Fruit fly (Drosophila melanogaster): ENCODE results near the gene CG13244.

Gene CG13244

dm6 chr2L:15910937-15911590, 5.6 kb upstream of the CG13244 start (continued):
- TF ChIP-seq CG9817 (tag; optimal IDR thresholded peaks at IDR 0.05), result peak; percentile 97
- TF ChIP-seq CG6854 (GFP tag; optimal IDR thresholded peaks at IDR 0.05), result peak; percentile 89
- peak; percentile 94 for TF ChIP-seq CG17568 (GFP tag; optimal IDR thresholded peaks at IDR 0.05)
- TF ChIP-seq amos (GFP tag; IDR thresholded peaks at IDR 0.05; ENCODE audit: partially characterized antibody), result no peak
- TF ChIP-seq Spps (tag; optimal IDR thresholded peaks at IDR 0.05), result peak; percentile 93
- TF ChIP-seq CG15269 (tag; optimal IDR thresholded peaks at IDR 0.05), result peak; percentile 97
- peak; percentile 93 for TF ChIP-seq al (GFP tag; IDR thresholded peaks at IDR 0.05)
- peak; percentile 97 for TF ChIP-seq CG10366 (GFP tag; IDR thresholded peaks at IDR 0.05)
- peak; percentile 98 for TF ChIP-seq unpg (GFP tag; optimal IDR thresholded peaks at IDR 0.05)
- peak; percentile 97 for TF ChIP-seq jing (GFP tag; optimal IDR thresholded peaks at IDR 0.05)
- TF ChIP-seq tap (tag; optimal IDR thresholded peaks at IDR 0.05), result peak; percentile 91
- peak; percentile 87 for TF ChIP-seq psq (GFP tag; optimal IDR thresholded peaks at IDR 0.05)
- peak; percentile 2 to 64 for TF ChIP-seq crp (GFP tag; optimal IDR thresholded peaks at IDR 0.05)
- TF ChIP-seq CG2116 (GFP tag; optimal IDR thresholded peaks at IDR 0.05), result peak; percentile 84
- TF ChIP-seq lola (GFP tag; optimal IDR thresholded peaks at IDR 0.05), result peak in 1 of 3 experiments; percentile 93
- peak; percentile 93 for TF ChIP-seq CG1792 (GFP tag; optimal IDR thresholded peaks at IDR 0.05)
- peak; percentile 87 for TF ChIP-seq Fer2 (tag; optimal IDR thresholded peaks at IDR 0.05)
- peak; percentile 90 for TF ChIP-seq CG18764 (GFP tag; optimal IDR thresholded peaks at IDR 0.05)
- peak; percentile 92 for TF ChIP-seq C15 (GFP tag; IDR thresholded peaks at IDR 0.05)
- peak; percentile 95 for TF ChIP-seq HLH3B (GFP tag; IDR thresholded peaks at IDR 0.05)
- TF ChIP-seq cad (GFP tag; optimal IDR thresholded peaks at IDR 0.05), result no peak
- TF ChIP-seq CG1647 (GFP tag; optimal IDR thresholded peaks at IDR 0.05), result peak; percentile 92
- no peak for TF ChIP-seq Tbp (GFP tag; optimal IDR thresholded peaks at IDR 0.05)
- peak; percentile 91 for TF ChIP-seq GATAe (GFP tag; conservative IDR thresholded peaks at IDR 0.05)
- peak; percentile 98 for TF ChIP-seq HLHmδ (GFP tag; optimal IDR thresholded peaks at IDR 0.05)
- peak; percentile 91 for TF ChIP-seq CG9437 (GFP tag; optimal IDR thresholded peaks at IDR 0.05)
- peak; percentile 76; the same call in 1 of the 2 replicates for TF ChIP-seq Doc2 (GFP tag; IDR thresholded peaks at IDR 0.05)
- peak; percentile 39 for TF ChIP-seq CG7928 (GFP tag; optimal IDR thresholded peaks at IDR 0.05)
- TF ChIP-seq CoRest (tag; optimal IDR thresholded peaks at IDR 0.05), result peak; percentile 98
- no peak for TF ChIP-seq kah (GFP tag; optimal IDR thresholded peaks at IDR 0.05)
- TF ChIP-seq CG17328 (GFP tag; IDR thresholded peaks at IDR 0.05), result peak; percentile 97
- TF ChIP-seq Sin3A (optimal IDR thresholded peaks at IDR 0.05), result no peak
- peak; percentile 87 for TF ChIP-seq ssp (GFP tag; IDR thresholded peaks at IDR 0.05)
- peak; percentile 79 for TF ChIP-seq CG8290 (GFP tag; optimal IDR thresholded peaks at IDR 0.05)
- peak; percentile 55 to 95 for TF ChIP-seq CG8290 (tag; optimal IDR thresholded peaks at IDR 0.05)
- peak; percentile 85 for TF ChIP-seq Myb (GFP tag; optimal IDR thresholded peaks at IDR 0.05)
- peak; percentile 16 for TF ChIP-seq pros (GFP tag; optimal IDR thresholded peaks at IDR 0.05)
- peak; percentile 83 for TF ChIP-seq CG10959 (GFP tag; IDR thresholded peaks at IDR 0.05)
- TF ChIP-seq CG3407 (GFP tag; optimal IDR thresholded peaks at IDR 0.05), result peak; percentile 94
- TF ChIP-seq Nf-YB (GFP tag; optimal IDR thresholded peaks at IDR 0.05), result peak; percentile 80
- no peak for TF ChIP-seq h (optimal IDR thresholded peaks at IDR 0.05)
- TF ChIP-seq dpn (GFP tag; optimal IDR thresholded peaks at IDR 0.05), result peak; percentile 95 to 97
- TF ChIP-seq dati (GFP tag; IDR thresholded peaks at IDR 0.05), result peak; percentile 85; the same call in 1 of the 2 replicates
- peak; percentile 94 for TF ChIP-seq CG32532 (GFP tag; IDR thresholded peaks at IDR 0.05)
- peak; percentile 76 for TF ChIP-seq HmgD (GFP tag; optimal IDR thresholded peaks at IDR 0.05)
- peak; percentile 87 for TF ChIP-seq dimm (GFP tag; IDR thresholded peaks at IDR 0.05)
- peak; percentile 96 for TF ChIP-seq esg (GFP tag; conservative IDR thresholded peaks at IDR 0.05)
- peak; percentile 96 for TF ChIP-seq Atf6 (GFP tag; IDR thresholded peaks at IDR 0.05)
- TF ChIP-seq CG14860 (GFP tag; IDR thresholded peaks at IDR 0.05; ENCODE audit: partially characterized antibody), result peak; percentile 52; the same call in 2 of the 3 replicates
- TF ChIP-seq Hr39 (optimal IDR thresholded peaks at IDR 0.05), result no peak
- peak; percentile 97 for TF ChIP-seq dmrt99B (tag; optimal IDR thresholded peaks at IDR 0.05)
